Worm (Caenorhabditis elegans) whole organism, L3 larva: ENCODE results near the gene F34H10.5.

Source experiments
- aly-2 ChIP-seq: fragments of 150-350 bp; optimal IDR thresholded peaks from 2 replicates; lab custom pipeline; 2014; ENCODE audit warnings: missing biosample characterization, missing genetic modification characterization
- ama-1 ChIP-seq: fragments of 150-350 bp; optimal IDR thresholded peaks from 2 replicates; lab custom pipeline; 2018
- ceh-16 ChIP-seq: sonication (generic microtip); optimal IDR thresholded peaks from 2 replicates; lab custom pipeline; 2017; ENCODE audit warnings: missing biosample characterization, missing genetic modification characterization
- ceh-28 ChIP-seq: fragments of 150-350 bp; optimal IDR thresholded peaks from 2 replicates; lab custom pipeline; 2014; ENCODE audit warnings: missing biosample characterization, missing genetic modification reagents, missing genetic modification characterization
- ceh-82 ChIP-seq: fragments of 150-350 bp; optimal IDR thresholded peaks from 2 replicates; lab custom pipeline; 2014; ENCODE audit warnings: missing biosample characterization, missing genetic modification characterization
- daf-12 ChIP-seq: fragments of 150-350 bp; optimal IDR thresholded peaks from 2 replicates; lab custom pipeline; 2014; ENCODE audit warnings: missing biosample characterization, missing genetic modification reagents, missing genetic modification characterization
- egl-27 ChIP-seq: sonication (generic microtip); optimal IDR thresholded peaks from 4 replicates; lab custom pipeline; 2017; ENCODE audit warnings: missing biosample characterization, missing genetic modification reagents, missing genetic modification characterization
- egl-5 ChIP-seq: fragments of 150-350 bp; optimal IDR thresholded peaks from 2 replicates; lab custom pipeline; 2017; ENCODE audit warnings: missing biosample characterization, missing genetic modification reagents, missing genetic modification characterization, inconsistent platforms
- elt-2 ChIP-seq: sonication (generic microtip); optimal IDR thresholded peaks from 2 replicates; lab custom pipeline; 2016; ENCODE audit warnings: missing genetic modification reagents, mild to moderate bottlenecking, missing genetic modification characterization, missing compliant biosample characterization
- eor-1 ChIP-seq, 2 experiments: fragments of 150-350 bp; optimal IDR thresholded peaks; 2 replicates each; lab custom pipeline; 2014 to 2018; ENCODE audit warnings: missing biosample characterization in 2 of 2, missing genetic modification characterization in 2 of 2
- fkh-10 ChIP-seq: sonication (generic microtip); optimal IDR thresholded peaks from 2 replicates; lab custom pipeline; 2017; ENCODE audit warnings: missing biosample characterization, missing genetic modification reagents, missing genetic modification characterization
- fos-1 ChIP-seq: fragments of 150-350 bp; optimal IDR thresholded peaks from 2 replicates; lab custom pipeline; 2014; ENCODE audit warnings: missing biosample characterization, missing genetic modification characterization
- lsy-12 ChIP-seq: sonication (generic microtip); optimal IDR thresholded peaks from 2 replicates; lab custom pipeline; 2016; ENCODE audit warnings: mild to moderate bottlenecking, missing genetic modification characterization, missing compliant biosample characterization
- mml-1 ChIP-seq: fragments of 150-350 bp; sonication (generic microtip); optimal IDR thresholded peaks from 3 replicates; lab custom pipeline; 2014; ENCODE audit warnings: missing biosample characterization, missing genetic modification characterization
- nfya-1 ChIP-seq: sonication (generic microtip); optimal IDR thresholded peaks from 2 replicates; lab custom pipeline; 2017; ENCODE audit warnings: missing genetic modification characterization, mild to moderate bottlenecking, missing compliant biosample characterization, antibody characterized with exemption, moderate library complexity; ENCODE audit not compliant: insufficient read depth
- nhr-11 ChIP-seq: fragments of 150-350 bp; optimal IDR thresholded peaks from 2 replicates; lab custom pipeline; 2014; ENCODE audit warnings: missing biosample characterization, missing genetic modification characterization
- nhr-23 ChIP-seq: fragments of 150-350 bp; optimal IDR thresholded peaks from 2 replicates; lab custom pipeline; 2014; ENCODE audit warnings: missing biosample characterization, missing genetic modification reagents, missing genetic modification characterization
- nhr-237 ChIP-seq: fragments of 150-350 bp; optimal IDR thresholded peaks from 2 replicates; lab custom pipeline; 2014; ENCODE audit warnings: missing biosample characterization, missing genetic modification characterization
- nhr-25 ChIP-seq: sonication (generic microtip); optimal IDR thresholded peaks from 2 replicates; lab custom pipeline; 2017; ENCODE audit warnings: missing biosample characterization, missing genetic modification characterization
- nhr-28 ChIP-seq: fragments of 150-350 bp; optimal IDR thresholded peaks from 2 replicates; lab custom pipeline; 2014; ENCODE audit warnings: missing biosample characterization, missing genetic modification characterization
- nhr-67 ChIP-seq: fragments of 150-350 bp; optimal IDR thresholded peaks from 2 replicates; lab custom pipeline; 2014; ENCODE audit warnings: missing biosample characterization, missing genetic modification characterization
- nhr-77 ChIP-seq: fragments of 150-350 bp; optimal IDR thresholded peaks from 2 replicates; lab custom pipeline; 2014; ENCODE audit warnings: missing biosample characterization, missing genetic modification characterization
- pha-4 ChIP-seq: fragments of 150-350 bp; optimal IDR thresholded peaks from 2 replicates; lab custom pipeline; 2014; ENCODE audit warnings: missing biosample characterization, missing genetic modification reagents, missing genetic modification characterization
- pqm-1 ChIP-seq: fragments of 150-350 bp; optimal IDR thresholded peaks from 2 replicates; lab custom pipeline; 2017; ENCODE audit warnings: missing biosample characterization, missing genetic modification characterization, inconsistent platforms
- sea-2 ChIP-seq: fragments of 150-350 bp; sonication (generic microtip); optimal IDR thresholded peaks from 4 replicates; lab custom pipeline; 2014; ENCODE audit warnings: missing biosample characterization, missing genetic modification reagents, missing genetic modification characterization
- skn-1 ChIP-seq: fragments of 150-350 bp; optimal IDR thresholded peaks from 2 replicates; lab custom pipeline; 2014; ENCODE audit warnings: missing biosample characterization, missing genetic modification characterization
- tbx-2 ChIP-seq: sonication (generic microtip); optimal IDR thresholded peaks from 2 replicates; lab custom pipeline; 2016; ENCODE audit warnings: mild to moderate bottlenecking, missing genetic modification characterization, missing compliant biosample characterization
- unc-39 ChIP-seq: sonication (generic microtip); optimal IDR thresholded peaks from 4 replicates; lab custom pipeline; 2017; ENCODE audit warnings: missing biosample characterization, missing genetic modification characterization
- unc-62 ChIP-seq: fragments of 150-350 bp; sonication (generic microtip); optimal IDR thresholded peaks from 4 replicates; lab custom pipeline; 2014; ENCODE audit warnings: missing biosample characterization, missing genetic modification reagents, missing genetic modification characterization
- zag-1 ChIP-seq: fragments of 150-350 bp; optimal IDR thresholded peaks from 2 replicates; lab custom pipeline; 2014; ENCODE audit warnings: missing biosample characterization, missing genetic modification characterization
- ztf-4 ChIP-seq: fragments of 150-350 bp; optimal IDR thresholded peaks from 2 replicates; lab custom pipeline; 2014; ENCODE audit warnings: missing biosample characterization, missing genetic modification characterization

The F34H10.5 gene

DNA sequence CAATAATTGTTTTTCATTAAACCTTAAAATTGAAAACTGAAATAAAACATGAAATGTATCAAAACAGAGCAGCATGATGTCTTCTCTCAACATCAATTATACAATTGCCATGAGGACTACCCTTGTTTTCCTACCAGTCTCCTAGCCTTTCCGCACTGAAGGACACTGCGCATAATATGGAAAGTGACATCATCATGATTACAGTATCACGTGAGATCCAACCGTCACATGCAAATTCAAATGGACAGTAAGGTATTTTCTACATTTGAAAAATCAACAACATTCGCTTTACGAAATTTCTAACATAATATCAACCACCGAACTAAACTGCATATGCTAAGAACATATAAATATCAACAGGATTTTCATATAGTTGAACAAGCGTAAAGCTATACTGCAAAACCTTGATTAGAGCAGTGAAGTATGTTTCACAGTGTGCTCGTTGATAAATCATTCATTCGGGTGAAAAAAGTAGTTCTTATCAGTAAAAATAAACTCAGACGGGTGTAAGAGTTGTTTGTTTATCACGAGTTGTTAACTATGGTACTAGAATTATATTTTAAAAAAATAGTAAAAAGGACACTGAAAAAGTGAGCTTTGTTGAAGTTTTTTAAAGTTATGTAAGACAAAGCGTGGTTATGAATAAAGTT is 3.5 kb downstream of the F34H10.5 start:
- TF ChIP-seq elt-2 (tag; lab: Kevin White, UChicago): peak; percentile 64
- peak; percentile 33 for TF ChIP-seq pha-4 (tag; lab: Kevin White, UChicago)
- TF ChIP-seq ceh-16 (tag; lab: Kevin White, UChicago): no peak
- TF ChIP-seq pqm-1 (tag; lab: Kevin White, UChicago): peak; percentile 67
- TF ChIP-seq nhr-11: no peak
- TF ChIP-seq eor-1 (tag; optimal IDR thresholded peaks at IDR 0.05; lab: Kevin White, UChicago): no peak
- peak; percentile 28 for TF ChIP-seq nhr-23 (tag; lab: Kevin White, UChicago)
- no peak for TF ChIP-seq nhr-237 (tag; lab: Kevin White, UChicago)
- peak; percentile 75 for TF ChIP-seq nhr-25

DNA sequence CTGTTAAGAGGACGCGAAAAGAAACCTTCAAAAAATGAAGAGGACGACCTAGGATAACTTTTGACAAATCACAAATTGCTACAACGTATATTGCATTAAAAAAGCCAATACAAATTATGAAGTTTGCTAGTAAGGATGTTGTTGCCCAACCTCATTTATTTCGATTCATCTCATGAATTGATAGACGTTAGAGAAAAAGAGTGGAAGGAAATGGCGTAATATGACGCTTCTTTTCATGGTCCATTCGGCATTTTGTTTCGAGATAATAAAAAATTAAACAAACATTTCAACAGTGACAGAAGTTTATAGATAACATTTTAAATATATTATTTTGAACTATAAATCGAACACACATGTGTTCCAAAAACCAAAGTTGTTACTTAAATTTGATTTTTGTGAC is 5.4 kb downstream of the F34H10.5 start:
- TF ChIP-seq nhr-23 (tag; lab: Kevin White, UChicago) (no peak), elt-2 (tag; lab: Kevin White, UChicago) (no peak), zag-1 (tag; lab: Kevin White, UChicago) (no peak), unc-39 (tag; lab: Kevin White, UChicago) (no peak), daf-12 (no peak), nhr-237 (tag; lab: Kevin White, UChicago) (no peak), ama-1 (lab: Kevin White, UChicago) (no peak), eor-1 (tag; optimal IDR thresholded peaks at IDR 0.05; lab: Kevin White, UChicago) (no peak), ceh-28 (tag; lab: Kevin White, UChicago) (no peak), fos-1 (tag; lab: Kevin White, UChicago) (no peak), lsy-12 (tag; lab: Kevin White, UChicago) (no peak), unc-62 (no peak)

DNA sequence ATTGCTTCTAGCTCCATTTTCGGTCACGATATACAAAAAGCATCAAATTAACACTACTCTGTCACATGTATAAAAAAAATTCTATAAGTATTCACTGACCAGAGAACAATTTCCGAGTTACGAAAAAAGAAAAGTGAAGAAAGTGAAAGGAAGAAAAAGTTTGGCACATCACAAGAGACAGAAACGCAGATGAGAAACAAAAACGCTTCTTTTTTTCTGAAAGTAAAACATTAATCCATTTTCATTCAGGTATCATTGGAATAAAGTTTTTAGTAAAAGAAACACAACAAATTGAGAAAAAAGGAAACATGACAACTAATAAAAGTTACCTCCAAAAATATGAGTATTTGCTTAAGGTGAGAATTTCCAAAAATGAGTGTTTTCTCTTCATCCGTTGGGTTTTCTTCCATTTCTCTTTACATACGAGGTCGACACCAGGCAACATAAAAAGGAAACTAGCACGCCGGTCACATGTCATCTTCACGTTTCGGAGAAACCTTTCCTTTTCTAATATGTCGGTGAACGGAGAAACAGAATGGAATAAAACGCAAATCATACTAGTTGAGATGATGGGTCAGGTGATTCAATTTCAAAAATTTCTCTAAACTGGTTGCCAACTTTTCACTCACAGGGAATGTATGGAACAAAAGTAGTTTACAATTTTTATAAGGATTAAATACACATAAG is 7.4 kb downstream of the F34H10.5 start:
- TF ChIP-seq skn-1 (tag; lab: Kevin White, UChicago): no peak
- no peak for TF ChIP-seq mml-1
- no peak for TF ChIP-seq tbx-2 (tag; lab: Kevin White, UChicago)
- TF ChIP-seq pqm-1 (tag; lab: Kevin White, UChicago): no peak
- no peak for TF ChIP-seq lsy-12 (tag; lab: Kevin White, UChicago)
- no peak for TF ChIP-seq nfya-1 (tag; lab: Kevin White, UChicago)
- no peak for TF ChIP-seq nhr-77 (tag; lab: Kevin White, UChicago)
- TF ChIP-seq daf-12: no peak
- TF ChIP-seq sea-2 (GFP tag; lab: Kevin White, UChicago): no peak
- TF ChIP-seq nhr-23 (tag; lab: Kevin White, UChicago): peak; percentile 73
- TF ChIP-seq egl-27: no peak
- no peak for TF ChIP-seq nhr-67 (tag; lab: Kevin White, UChicago)
- peak; percentile 29 for TF ChIP-seq nhr-25
- TF ChIP-seq egl-5 (tag; lab: Kevin White, UChicago): peak; percentile 35
- no peak for TF ChIP-seq nhr-28 (tag; lab: Kevin White, UChicago)
- TF ChIP-seq zag-1 (tag; lab: Kevin White, UChicago): no peak

DNA sequence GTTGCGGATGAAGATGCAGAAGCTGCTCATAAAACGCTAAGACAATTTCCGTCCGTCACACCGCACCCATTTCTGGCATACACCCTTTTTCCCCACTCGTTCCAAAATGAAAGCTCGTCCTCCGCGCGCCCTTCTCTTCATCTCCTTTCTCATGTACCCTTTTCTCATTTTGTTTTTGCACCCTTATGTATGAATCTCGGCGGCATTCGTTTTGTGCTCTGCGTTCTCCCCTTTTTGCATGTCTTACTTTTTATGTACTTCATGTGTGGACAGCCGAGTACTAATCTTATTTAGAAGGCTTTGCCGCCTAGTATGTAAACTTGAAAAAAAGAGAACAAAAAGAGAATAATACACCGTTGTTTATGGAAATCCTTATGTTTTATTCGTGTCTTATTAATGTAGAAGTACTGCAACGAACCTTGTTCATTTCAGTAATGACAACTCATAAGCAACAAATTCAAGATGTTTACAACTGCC is 12.7 kb downstream of the F34H10.5 start, which contains the start of gene F34H10.4:
Gene F34H10.4 (plus strand): TSS at position 427 of the 477 bp plus-strand sequence.
- TF ChIP-seq nfya-1 (tag; lab: Kevin White, UChicago): peak; percentile 6
- TF ChIP-seq fkh-10 (GFP tag; lab: Kevin White, UChicago): peak; percentile 89
- no peak for TF ChIP-seq ceh-82 (tag; lab: Kevin White, UChicago)
- no peak for TF ChIP-seq ztf-4 (tag; lab: Kevin White, UChicago)
- TF ChIP-seq, all 47 proteins: peak for 2

DNA sequence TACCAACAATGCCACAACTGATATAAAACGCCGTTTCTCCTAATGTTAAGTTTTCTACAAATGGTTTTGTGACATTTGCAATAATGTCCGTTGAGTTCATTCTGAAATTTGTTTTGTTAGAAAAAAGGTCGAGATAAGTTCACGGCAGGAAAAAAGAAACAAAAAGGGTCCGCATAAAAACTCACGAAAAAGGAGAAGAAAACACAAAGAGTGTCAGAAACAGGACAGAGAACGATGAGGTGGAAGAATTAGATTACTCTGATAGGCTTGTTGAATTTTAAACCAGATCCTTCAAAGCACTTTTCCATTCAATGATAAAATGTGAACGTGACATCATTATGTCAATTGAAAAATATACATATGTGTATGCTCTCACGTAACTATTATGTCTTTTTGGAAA is 17.5 kb downstream of the F34H10.5 start, which contains the start of gene aex-2:
Gene aex-2 (minus strand): TSS at position 101 of the 400 bp plus-strand sequence.
- no peak for TF ChIP-seq aly-2 (tag; lab: Kevin White, UChicago)
